Worm (Caenorhabditis elegans) whole organism, L1 larva: ENCODE measurements around the gene srz-97.
A peak's percentile ranks its signal among the peaks of the same experiment; 100 is the strongest.

Experiments used
- C04F5.9 ChIP-seq: sonication (generic microtip); optimal IDR thresholded peaks from 2 replicates; lab custom pipeline; 2016; ENCODE audit warnings: missing genetic modification characterization, missing compliant biosample characterization
- C16A3.4 ChIP-seq: fragments of 150-350 bp; optimal IDR thresholded peaks from 2 replicates; lab custom pipeline; 2014; ENCODE audit warnings: missing biosample characterization, missing genetic modification characterization
- Y116A8C.19 ChIP-seq: sonication (generic microtip); optimal IDR thresholded peaks from 2 replicates; lab custom pipeline; 2016; ENCODE audit warnings: missing compliant biosample characterization, missing genetic modification characterization, borderline replicate concordance
- alr-1 ChIP-seq: fragments of 200-800 bp; sonication (Bioruptor generic); optimal IDR thresholded peaks from 2 replicates; lab custom pipeline; 2018; ENCODE audit warnings: borderline replicate concordance, mild to moderate bottlenecking, missing genetic modification characterization, missing compliant biosample characterization
- aly-2 ChIP-seq: fragments of 150-350 bp; optimal IDR thresholded peaks from 2 replicates; lab custom pipeline; 2014; ENCODE audit warnings: missing biosample characterization, missing genetic modification characterization
- ceh-8 ChIP-seq: fragments of 200-800 bp; sonication (Bioruptor generic); optimal IDR thresholded peaks from 2 replicates; lab custom pipeline; 2018; ENCODE audit warnings: mild to moderate bottlenecking, missing genetic modification characterization, moderate library complexity, missing compliant biosample characterization
- ceh-82 ChIP-seq, 3 experiments: fragments of 150-350 bp in 1 of 3; sonication (generic microtip) in 2 of 3; optimal IDR thresholded peaks; 2 replicates each; lab custom pipeline; 2014 to 2017; ENCODE audit warnings: missing biosample characterization in 3 of 3, missing genetic modification characterization in 3 of 3
- ces-1 ChIP-seq: fragments of 150-350 bp; optimal IDR thresholded peaks from 2 replicates; lab custom pipeline; 2014; ENCODE audit warnings: missing biosample characterization, missing genetic modification reagents, missing genetic modification characterization
- dpl-1 ChIP-seq, 3 experiments: fragments of 150-350 bp in 2 of 3; sonication (generic microtip) in 1 of 3; optimal IDR thresholded peaks; 2 replicates each; lab custom pipeline; 2014 to 2017; ENCODE audit warnings: missing biosample characterization in 3 of 3, missing genetic modification characterization in 3 of 3, missing genetic modification reagents in 3 of 3
- efl-1 ChIP-seq, 4 experiments: fragments of 150-350 bp; optimal IDR thresholded peaks in 3 of 4; peaks in 1 of 4; 1 replicate in 1 of 4; 2 replicates in 3 of 4; lab custom pipeline; 2014; ENCODE audit warnings: missing biosample characterization in 2 of 4, missing genetic modification characterization in 2 of 4, missing genetic modification reagents in 2 of 4
- egl-13 ChIP-seq: sonication (generic microtip); optimal IDR thresholded peaks from 2 replicates; lab custom pipeline; 2016; ENCODE audit warnings: missing genotype, missing genetic modification reagents, missing genetic modification characterization, missing compliant biosample characterization
- egl-27 ChIP-seq, 2 experiments: fragments of 150-350 bp in 1 of 2; sonication (generic microtip); optimal IDR thresholded peaks; 3 replicates each; lab custom pipeline; 2017 to 2018; ENCODE audit warnings: missing biosample characterization in 2 of 2, missing genetic modification characterization in 2 of 2, missing genetic modification reagents in 2 of 2
- elt-2 ChIP-seq: sonication (generic microtip); optimal IDR thresholded peaks from 2 replicates; lab custom pipeline; 2016; ENCODE audit warnings: missing genetic modification characterization, mild to moderate bottlenecking, inconsistent platforms, missing compliant biosample characterization, missing genetic modification reagents
- elt-3 ChIP-seq, 6 experiments: fragments of 150-350 bp in 1 of 6; sonication (generic microtip); optimal IDR thresholded peaks; 2 replicates each; lab custom pipeline; 2017 to 2018; ENCODE audit warnings: missing biosample characterization in 6 of 6, missing genetic modification characterization in 6 of 6, inconsistent platforms in 1 of 6
- grh-1 ChIP-seq: fragments of 200-800 bp; sonication (Bioruptor generic); IDR thresholded peaks from 2 replicates; pipeline ENCODE4 v1.3.6; 2022; ENCODE audit warnings: missing genetic modification reagents, missing genetic modification characterization, missing compliant biosample characterization
- hlh-17 ChIP-seq: fragments of 200-800 bp; sonication (Bioruptor generic); optimal IDR thresholded peaks from 2 replicates; lab custom pipeline; 2018; ENCODE audit warnings: missing genetic modification characterization, mild to moderate bottlenecking, missing compliant biosample characterization, moderate library complexity, borderline replicate concordance
- irx-1 ChIP-seq: sonication (generic microtip); optimal IDR thresholded peaks from 2 replicates; lab custom pipeline; 2016; ENCODE audit warnings: missing genetic modification characterization, missing compliant biosample characterization
- lin-14 ChIP-seq: fragments of 200-800 bp; sonication (Bioruptor generic); optimal IDR thresholded peaks from 2 replicates; lab custom pipeline; 2018; ENCODE audit warnings: mild to moderate bottlenecking, missing genetic modification characterization, moderate library complexity, missing compliant biosample characterization
- lin-15B ChIP-seq: fragments of 150-350 bp; sonication (generic microtip); optimal IDR thresholded peaks from 3 replicates; lab custom pipeline; 2014; ENCODE audit warnings: missing biosample characterization, missing genetic modification characterization
- lin-35 ChIP-seq, 2 experiments: fragments of 150-350 bp; optimal IDR thresholded peaks; 2 replicates each; lab custom pipeline; 2014; ENCODE audit warnings: missing biosample characterization in 2 of 2, missing genetic modification characterization in 2 of 2, missing genetic modification reagents in 2 of 2
- lir-3 ChIP-seq: sonication (generic microtip); optimal IDR thresholded peaks from 2 replicates; lab custom pipeline; 2016; ENCODE audit warnings: mild to moderate bottlenecking, missing genetic modification characterization, moderate library complexity, missing compliant biosample characterization; ENCODE audit not compliant: poor library complexity
- lsy-2 ChIP-seq, 2 experiments: fragments of 150-350 bp; optimal IDR thresholded peaks; 2 replicates each; lab custom pipeline; 2014; ENCODE audit warnings: missing biosample characterization in 2 of 2, missing genetic modification characterization in 2 of 2
- nhr-19 ChIP-seq: fragments of 200-800 bp; sonication (Bioruptor generic); conservative IDR thresholded peaks from 2 replicates; pipeline ENCODE4 v1.3.6; 2022; ENCODE audit warnings: missing genetic modification characterization, missing compliant biosample characterization
- nhr-20 ChIP-seq: sonication (generic microtip); optimal IDR thresholded peaks from 2 replicates; lab custom pipeline; 2016; ENCODE audit warnings: mild to moderate bottlenecking, missing genetic modification characterization, missing compliant biosample characterization
- nhr-237 ChIP-seq: fragments of 150-350 bp; optimal IDR thresholded peaks from 2 replicates; lab custom pipeline; 2014; ENCODE audit warnings: missing biosample characterization, missing genetic modification characterization
- nhr-28 ChIP-seq: fragments of 150-350 bp; optimal IDR thresholded peaks from 2 replicates; lab custom pipeline; 2014; ENCODE audit warnings: missing biosample characterization, missing genetic modification characterization
- nhr-71 ChIP-seq: sonication (generic microtip); optimal IDR thresholded peaks from 2 replicates; lab custom pipeline; 2016; ENCODE audit warnings: mild to moderate bottlenecking, missing genetic modification characterization, moderate library complexity, missing compliant biosample characterization
- nhr-76 ChIP-seq: sonication (generic microtip); optimal IDR thresholded peaks from 2 replicates; lab custom pipeline; 2017; ENCODE audit warnings: missing biosample characterization, missing genetic modification characterization
- nhr-85 ChIP-seq: sonication (generic microtip); peaks from one replicate; lab custom pipeline; 2016; ENCODE audit warnings: missing genetic modification characterization, inconsistent platforms, missing compliant biosample characterization
- nhr-90 ChIP-seq: sonication (generic microtip); optimal IDR thresholded peaks from 2 replicates; lab custom pipeline; 2016; ENCODE audit warnings: mild to moderate bottlenecking, missing genetic modification characterization, missing compliant biosample characterization; ENCODE audit not compliant: poor library complexity
- pag-3 ChIP-seq: sonication (generic microtip); optimal IDR thresholded peaks from 2 replicates; lab custom pipeline; 2017; ENCODE audit warnings: missing genetic modification characterization, mild to moderate bottlenecking, missing compliant biosample characterization, antibody characterized with exemption, borderline replicate concordance; ENCODE audit not compliant: insufficient read depth
- pqm-1 ChIP-seq: sonication (generic microtip); optimal IDR thresholded peaks from 3 replicates; lab custom pipeline; 2017; ENCODE audit warnings: missing biosample characterization, missing genetic modification characterization
- snu-23 ChIP-seq: sonication (generic microtip); optimal IDR thresholded peaks from 2 replicates; lab custom pipeline; 2016; ENCODE audit warnings: missing genetic modification characterization, missing compliant biosample characterization
- unc-130 ChIP-seq: fragments of 150-350 bp; optimal IDR thresholded peaks from 2 replicates; lab custom pipeline; 2017; ENCODE audit warnings: missing biosample characterization, missing genetic modification characterization, inconsistent platforms
- unc-30 ChIP-seq: sonication (generic microtip); optimal IDR thresholded peaks from 2 replicates; lab custom pipeline; 2017; ENCODE audit warnings: missing biosample characterization, missing genetic modification characterization
- unc-86 ChIP-seq: sonication (generic microtip); optimal IDR thresholded peaks from 2 replicates; lab custom pipeline; 2016; ENCODE audit warnings: missing genetic modification characterization, missing compliant biosample characterization
- vab-15 ChIP-seq: sonication (generic microtip); optimal IDR thresholded peaks from 2 replicates; lab custom pipeline; 2017; ENCODE audit warnings: missing genotype, mild to moderate bottlenecking, missing genetic modification characterization, missing compliant biosample characterization
- xbp-1 ChIP-seq: sonication (generic microtip); optimal IDR thresholded peaks from 2 replicates; lab custom pipeline; 2016; ENCODE audit warnings: missing genetic modification characterization, missing compliant biosample characterization
- zag-1 ChIP-seq: fragments of 150-350 bp; optimal IDR thresholded peaks from 2 replicates; lab custom pipeline; 2014; ENCODE audit warnings: missing biosample characterization, missing genetic modification characterization
- ztf-4 ChIP-seq: fragments of 150-350 bp; optimal IDR thresholded peaks from 2 replicates; lab custom pipeline; 2014; ENCODE audit warnings: missing biosample characterization, missing genetic modification characterization

The srz-97 gene

ce11 chrV:14457070-14457469, 11.0 kb downstream of the srz-97 start, which contains the start of gene coh-3 (continued):
- TF ChIP-seq pqm-1: no peak
- no peak for TF ChIP-seq lsy-2 (tag; optimal IDR thresholded peaks at IDR 0.05; lab: Kevin White, UChicago)
- no peak for TF ChIP-seq lir-3

- peak; percentile 23 for TF ChIP-seq C16A3.4 (tag; lab: Kevin White, UChicago)
- peak in 1 of 2 experiments; percentile 49 for TF ChIP-seq lsy-2 (tag; optimal IDR thresholded peaks at IDR 0.05; lab: Kevin White, UChicago)
- TF ChIP-seq ceh-82 (tag; optimal IDR thresholded peaks at IDR 0.05; lab: Kevin White, UChicago): no peak
- peak; percentile 71 to 92 for TF ChIP-seq lin-35 (GFP tag; optimal IDR thresholded peaks at IDR 0.05; lab: Kevin White, UChicago)
- no peak for TF ChIP-seq nhr-19 (GFP tag; lab: Robert Waterston, UW)
- no peak for TF ChIP-seq Y116A8C.19
- peak; percentile 4 for TF ChIP-seq snu-23
- TF ChIP-seq dpl-1 (GFP tag; optimal IDR thresholded peaks at IDR 0.05; lab: Kevin White, UChicago): peak; percentile 75 to 87 (median 82)
- peak; percentile 13 for TF ChIP-seq nhr-20 (tag; lab: Kevin White, UChicago)
- TF ChIP-seq aly-2 (tag; lab: Kevin White, UChicago): no peak
- no peak for TF ChIP-seq xbp-1 (tag; lab: Kevin White, UChicago)
- peak; percentile 82 to 94 for TF ChIP-seq efl-1 (optimal IDR thresholded peaks at IDR 0.05; lab: Kevin White, UChicago)
- TF ChIP-seq efl-1 (GFP tag; optimal IDR thresholded peaks at IDR 0.05 in 1 of 2; lab: Kevin White, UChicago): peak; percentile 84 to 99
- TF ChIP-seq unc-130 (tag; lab: Kevin White, UChicago): peak; percentile 16
- no peak for TF ChIP-seq C04F5.9 (tag; lab: Kevin White, UChicago)
Observed at ce11 chrV:14456626-14457025, 11.4 kb downstream of the srz-97 start, which contains the start of gene bmk-1. TSS of gene bmk-1 (minus strand) at chrV:14456984.

- TF ChIP-seq unc-86 (no peak), pag-3 (tag; lab: Kevin White, UChicago) (no peak), nhr-237 (no peak), lin-35 (GFP tag; optimal IDR thresholded peaks at IDR 0.05; lab: Kevin White, UChicago) (no peak), unc-30 (tag; lab: Kevin White, UChicago) (no peak)
Observed at ce11 chrV:14449397-14449796, 18.6 kb downstream of the srz-97 start, which contains the start of gene F23B12.7. TSS of gene F23B12.7 (plus strand) at chrV:14449697.

ce11 chrV:14448669-14449068, 19.4 kb downstream of the srz-97 start:
- TF ChIP-seq nhr-85 (tag; lab: Kevin White, UChicago) (no peak), unc-86 (no peak), vab-15 (tag; lab: Kevin White, UChicago) (no peak), irx-1 (tag; lab: Kevin White, UChicago) (no peak), elt-3 (tag; optimal IDR thresholded peaks at IDR 0.05; lab: Kevin White, UChicago) (peak in 1 of 6 experiments; percentile 69), alr-1 (no peak), efl-1 (optimal IDR thresholded peaks at IDR 0.05; lab: Kevin White, UChicago) (no peak), efl-1 (GFP tag; optimal IDR thresholded peaks at IDR 0.05 in 1 of 2; lab: Kevin White, UChicago) (no peak), ces-1 (GFP tag; lab: Kevin White, UChicago) (no peak), zag-1 (no peak), nhr-90 (tag; lab: Kevin White, UChicago) (no peak), grh-1 (GFP tag; lab: Robert Waterston, UW) (no peak), Y116A8C.19 (no peak), lin-15B (tag; lab: Kevin White, UChicago) (no peak), hlh-17 (no peak), nhr-71 (tag; lab: Kevin White, UChicago) (peak; percentile 14)

ce11 chrV:14447240-14447763, 20.7 kb downstream of the srz-97 start, which contains the start of the genes dlat-1 and fntb-1:
TSS of gene dlat-1 (minus strand) at chrV:14447290.
TSS of gene fntb-1 (plus strand) at chrV:14447651.
- TF ChIP-seq unc-130 (tag; lab: Kevin White, UChicago) (no peak), unc-30 (tag; lab: Kevin White, UChicago) (no peak), efl-1 (optimal IDR thresholded peaks at IDR 0.05; lab: Kevin White, UChicago) (peak; percentile 12 to 25), efl-1 (GFP tag; optimal IDR thresholded peaks at IDR 0.05 in 1 of 2; lab: Kevin White, UChicago) (peak; percentile 20 to 90), lir-3 (no peak), egl-27 (tag; optimal IDR thresholded peaks at IDR 0.05; lab: Kevin White, UChicago) (no peak), lin-14 (GFP tag; lab: Kevin White, UChicago) (no peak), nhr-28 (tag; lab: Kevin White, UChicago) (no peak), lsy-2 (tag; optimal IDR thresholded peaks at IDR 0.05; lab: Kevin White, UChicago) (peak in 1 of 2 experiments; percentile 27), nhr-90 (tag; lab: Kevin White, UChicago) (no peak), lin-35 (GFP tag; optimal IDR thresholded peaks at IDR 0.05; lab: Kevin White, UChicago) (peak in 1 of 2 experiments; percentile 29), ztf-4 (tag; lab: Kevin White, UChicago) (no peak), nhr-76 (no peak), nhr-237 (no peak), elt-3 (tag; optimal IDR thresholded peaks at IDR 0.05; lab: Kevin White, UChicago) (peak in 1 of 6 experiments; percentile 9), nhr-19 (GFP tag; lab: Robert Waterston, UW) (no peak), C16A3.4 (tag; lab: Kevin White, UChicago) (no peak), alr-1 (no peak), elt-2 (tag; lab: Kevin White, UChicago) (peak; percentile 70), ceh-82 (tag; optimal IDR thresholded peaks at IDR 0.05; lab: Kevin White, UChicago) (no peak), egl-13 (tag; lab: Kevin White, UChicago) (no peak), ceh-8 (no peak)
